Worm (Caenorhabditis elegans): ENCODE measurements around the gene fbxa-190.

DNA sequence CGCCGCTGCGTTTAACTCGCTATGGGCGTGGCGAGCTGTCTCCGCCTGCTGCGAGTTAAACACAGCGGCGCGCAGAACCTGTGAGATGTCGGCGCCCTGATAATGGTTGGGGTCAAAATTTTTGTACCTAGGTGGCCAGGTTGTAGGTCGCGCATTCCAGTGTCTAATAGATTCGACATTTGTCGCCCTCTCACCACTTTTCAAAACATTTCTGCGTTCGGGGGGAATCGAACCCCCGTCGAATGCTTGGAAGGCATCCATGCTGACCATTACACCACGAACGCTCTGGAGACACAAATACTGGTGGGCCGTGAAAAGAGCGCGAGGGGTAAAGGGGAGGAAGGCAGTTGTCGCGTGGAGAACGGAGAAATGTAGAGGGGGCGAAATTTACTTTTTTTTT is 7.6 kb downstream of the fbxa-190 start:
- TF ChIP-seq nhr-76 (tag; optimal IDR thresholded peaks at IDR 0.05) (no peak), lin-39 (tag; optimal IDR thresholded peaks at IDR 0.05) (no peak), ztf-11 (tag; optimal IDR thresholded peaks at IDR 0.05) (no peak), nhr-6 (tag; optimal IDR thresholded peaks at IDR 0.05) (no peak), hmg-1.1 (GFP tag; IDR thresholded peaks at IDR 0.05) (peak; percentile 96), php-3 (GFP tag; IDR thresholded peaks at IDR 0.05) (peak; percentile 71), jun-1 (tag; optimal IDR thresholded peaks at IDR 0.05) (peak; percentile 34), nhr-237 (tag; optimal IDR thresholded peaks at IDR 0.05) (no peak), hif-1 (tag; optimal IDR thresholded peaks at IDR 0.05) (peak in 1 of 2 experiments; percentile 25), dpl-1 (GFP tag; optimal IDR thresholded peaks at IDR 0.05) (peak; percentile 4), ctbp-1 (GFP tag; IDR thresholded peaks at IDR 0.05) (peak; percentile 78), fkh-10 (GFP tag; optimal IDR thresholded peaks at IDR 0.05) (no peak), zag-1 (tag; optimal IDR thresholded peaks at IDR 0.05) (no peak)

Measured in whole organism, L4 larva.